Fruit fly (Drosophila melanogaster): ENCODE data around the gene CG14102.

DNA sequence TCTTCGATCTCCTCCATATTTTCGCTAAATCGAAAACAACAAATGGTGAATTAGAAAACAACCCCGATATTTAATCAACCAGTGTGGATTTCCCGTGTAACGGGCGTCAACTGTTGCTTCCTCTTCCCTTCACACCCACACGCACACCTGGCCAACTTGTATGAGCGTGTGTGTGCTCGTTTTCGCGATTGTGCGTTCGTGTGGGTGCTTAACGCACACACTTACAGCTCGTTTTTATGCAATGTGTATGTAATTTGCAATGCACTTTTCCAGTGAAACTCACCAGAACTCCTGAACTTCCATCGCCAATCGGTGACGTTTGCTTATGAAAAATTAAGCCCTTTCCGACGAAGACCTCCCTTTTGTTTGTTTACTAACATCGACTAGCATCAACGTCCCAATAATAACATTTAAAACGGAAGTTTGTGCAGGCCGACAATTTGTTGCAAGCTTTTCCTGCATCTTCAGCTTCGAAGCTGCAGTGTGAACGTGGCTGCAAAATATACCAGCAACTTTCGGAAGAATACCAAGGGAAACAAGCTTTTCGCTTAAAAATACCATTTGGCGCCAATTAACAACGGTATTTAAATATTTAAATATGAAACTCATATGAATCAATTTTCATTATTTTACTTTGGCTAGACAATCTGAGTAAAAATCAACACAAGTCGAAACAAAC lies 14.5 kb upstream of the CG14102 start, which contains the start of gene cyc:
- no peak for TF ChIP-seq rn (GFP tag; IDR thresholded peaks at IDR 0.05)
- TF ChIP-seq Ets98B (GFP tag; IDR thresholded peaks at IDR 0.05): peak; percentile 64; the same call in 1 of the 2 replicates
- TF ChIP-seq CG8159 (tag; optimal IDR thresholded peaks at IDR 0.05): no peak
- TF ChIP-seq CG10348 (GFP tag; IDR thresholded peaks at IDR 0.05): no peak
- TF ChIP-seq CG8301 (tag; optimal IDR thresholded peaks at IDR 0.05): no peak
- peak; percentile 1 for TF ChIP-seq CG15710 (tag; optimal IDR thresholded peaks at IDR 0.05)
- no peak for TF ChIP-seq CG14655 (GFP tag; optimal IDR thresholded peaks at IDR 0.05)
- peak; percentile 64 for TF ChIP-seq CG12605 (GFP tag; IDR thresholded peaks at IDR 0.05)
- TF ChIP-seq CG13204 (GFP tag; optimal IDR thresholded peaks at IDR 0.05): no peak
- TF ChIP-seq CG34367 (tag; optimal IDR thresholded peaks at IDR 0.05): no peak

Measured in whole organism, pupa.